Fruit fly (Drosophila melanogaster) whole organism, embryonic: ENCODE data around the gene Pde6.
A peak's percentile ranks its signal among the peaks of the same experiment; 100 is the strongest.

ENCODE experiments used
- Adf1 ChIP-seq: fragments of 200-800 bp; sonication (Bioruptor generic); IDR thresholded peaks from 2 replicates; pipeline ENCODE4 v1.3.6; 2022; ENCODE audit warnings: missing biosample characterization, missing genetic modification characterization
- CG10147 ChIP-seq: fragments of 200-800 bp; sonication (Bioruptor generic); optimal IDR thresholded peaks from 2 replicates; lab custom pipeline; 2019; ENCODE audit warnings: missing biosample characterization, mild to moderate bottlenecking, missing genetic modification characterization, moderate library complexity
- CG10209 ChIP-seq: fragments of 200-800 bp; sonication (Bioruptor generic); optimal IDR thresholded peaks from 3 replicates; lab custom pipeline; 2017; ENCODE audit warnings: missing biosample characterization, mild to moderate bottlenecking, missing genetic modification characterization, missing genetic modification reagents
- CG10321 ChIP-seq: fragments of 200-800 bp; sonication (Bioruptor generic); IDR thresholded peaks from 2 replicates; pipeline ENCODE4 v1.3.6; 2022; ENCODE audit warnings: missing biosample characterization, missing genetic modification characterization
- CG1603 ChIP-seq: fragments of 200-800 bp; sonication (Bioruptor generic); optimal IDR thresholded peaks from 2 replicates; lab custom pipeline; 2019; ENCODE audit warnings: missing biosample characterization, mild to moderate bottlenecking, missing genetic modification characterization, moderate library complexity
- CG16813 ChIP-seq: fragments of 200-800 bp; sonication (Bioruptor generic); IDR thresholded peaks from 3 replicates; pipeline ENCODE4 v1.3.6; 2022; ENCODE audit warnings: missing biosample characterization, missing genetic modification characterization; ENCODE audit not compliant: partially characterized antibody
- CG18476 ChIP-seq: fragments of 200-800 bp; sonication (Bioruptor generic); optimal IDR thresholded peaks from 2 replicates; lab custom pipeline; 2016; ENCODE audit warnings: missing biosample characterization, mild to moderate bottlenecking, missing genetic modification characterization
- CG2116 ChIP-seq: fragments of 200-800 bp; sonication (Bioruptor generic); optimal IDR thresholded peaks from 3 replicates; lab custom pipeline; 2018; ENCODE audit warnings: missing biosample characterization, mild to moderate bottlenecking, missing genetic modification characterization
- CG33557 ChIP-seq: fragments of 200-800 bp; sonication (Bioruptor generic); optimal IDR thresholded peaks from 2 replicates; lab custom pipeline; 2019; ENCODE audit warnings: missing biosample characterization, mild to moderate bottlenecking, missing genetic modification characterization, moderate library complexity
- CG6765 ChIP-seq: fragments of 200-800 bp; sonication (Bioruptor generic); optimal IDR thresholded peaks from 3 replicates; lab custom pipeline; 2017; ENCODE audit warnings: missing biosample characterization, mild to moderate bottlenecking, missing genetic modification characterization
- CG6854 ChIP-seq: fragments of 200-800 bp; sonication (Bioruptor generic); optimal IDR thresholded peaks from 3 replicates; lab custom pipeline; 2017; ENCODE audit warnings: missing biosample characterization, mild to moderate bottlenecking, missing genetic modification characterization
- CG7357 ChIP-seq: fragments of 200-800 bp; sonication (Bioruptor generic); IDR thresholded peaks from 3 replicates; pipeline ENCODE4 v1.3.6; 2022; ENCODE audit warnings: missing biosample characterization, missing genetic modification characterization
- CG7745 ChIP-seq: fragments of 200-800 bp; sonication (Bioruptor generic); optimal IDR thresholded peaks from 2 replicates; lab custom pipeline; 2018; ENCODE audit warnings: missing biosample characterization, mild to moderate bottlenecking, missing genetic modification characterization, moderate library complexity
- CG7928 ChIP-seq: fragments of 200-800 bp; sonication (Bioruptor generic); optimal IDR thresholded peaks from 2 replicates; lab custom pipeline; 2017; ENCODE audit warnings: missing biosample characterization, mild to moderate bottlenecking, missing genetic modification characterization
- CG8924 ChIP-seq: fragments of 200-800 bp; optimal IDR thresholded peaks from 3 replicates; lab custom pipeline; 2019; ENCODE audit warnings: missing biosample characterization, mild to moderate bottlenecking, missing genetic modification characterization, moderate library complexity
- CG9609 ChIP-seq: fragments of 200-800 bp; sonication (Bioruptor generic); optimal IDR thresholded peaks from 3 replicates; lab custom pipeline; 2016; ENCODE audit warnings: missing biosample characterization, missing genetic modification characterization
- CrebB ChIP-seq: fragments of 200-800 bp; sonication (Bioruptor generic); optimal IDR thresholded peaks from 3 replicates; lab custom pipeline; 2018; ENCODE audit warnings: missing biosample characterization, mild to moderate bottlenecking, missing genetic modification characterization
- Doc2 ChIP-seq: fragments of 200-800 bp; sonication (Bioruptor generic); IDR thresholded peaks from 2 replicates; pipeline ENCODE4 v1.3.6; 2022; ENCODE audit warnings: missing biosample characterization, missing genetic modification characterization
- Doc3 ChIP-seq: fragments of 200-800 bp; sonication (Bioruptor generic); IDR thresholded peaks from 3 replicates; pipeline ENCODE4 v1.3.6; 2022; ENCODE audit warnings: missing biosample characterization, missing genetic modification characterization; ENCODE audit not compliant: partially characterized antibody
- Dp ChIP-seq: fragments of 200-800 bp; sonication (Bioruptor generic); optimal IDR thresholded peaks from 2 replicates; lab custom pipeline; 2018; ENCODE audit warnings: missing biosample characterization, mild to moderate bottlenecking, missing genetic modification characterization, moderate library complexity
- Gug ChIP-seq: fragments of 200-800 bp; sonication (Bioruptor generic); IDR thresholded peaks from 4 replicates; pipeline ENCODE4 v1.3.6; 2022; ENCODE audit warnings: missing biosample characterization, missing genetic modification characterization
- HLHmδ ChIP-seq: fragments of 200-800 bp; sonication (Bioruptor generic); optimal IDR thresholded peaks from 2 replicates; lab custom pipeline; 2018; ENCODE audit warnings: missing biosample characterization, mild to moderate bottlenecking, missing genetic modification characterization, moderate library complexity
- Hand ChIP-seq: fragments of 200-800 bp; sonication (Bioruptor generic); optimal IDR thresholded peaks from 2 replicates; lab custom pipeline; 2017; ENCODE audit warnings: mild to moderate bottlenecking, missing biosample characterization, missing genetic modification reagents, missing genetic modification characterization
- Hmx ChIP-seq: fragments of 200-800 bp; sonication (Bioruptor generic); optimal IDR thresholded peaks from 2 replicates; lab custom pipeline; 2016; ENCODE audit warnings: missing biosample characterization, missing genetic modification characterization
- Hr78 ChIP-seq, 2 experiments: fragments of 200-800 bp in 1 of 2; fragments of >200 bp in 1 of 2; sonication (Bioruptor generic) in 1 of 2; optimal IDR thresholded peaks; 2 replicates each; lab custom pipeline; 2017 to 2019; ENCODE audit warnings: missing biosample characterization in 2 of 2, missing genetic modification characterization in 2 of 2, mild to moderate bottlenecking in 1 of 2, moderate library complexity in 1 of 2
- Max ChIP-seq: fragments of 200-800 bp; sonication (Bioruptor generic); optimal IDR thresholded peaks from 2 replicates; lab custom pipeline; 2016; ENCODE audit warnings: missing biosample characterization, mild to moderate bottlenecking, missing genetic modification characterization
- NC2β ChIP-seq: fragments of 200-800 bp; sonication (Bioruptor generic); optimal IDR thresholded peaks from 2 replicates; lab custom pipeline; 2016; ENCODE audit warnings: missing biosample characterization, missing genetic modification characterization
- NfI ChIP-seq: fragments of 200-800 bp; sonication (Bioruptor generic); optimal IDR thresholded peaks from 3 replicates; lab custom pipeline; 2018; ENCODE audit warnings: missing biosample characterization, mild to moderate bottlenecking, missing genetic modification characterization, moderate library complexity
- Sox100B ChIP-seq: fragments of 200-800 bp; sonication (Bioruptor generic); optimal IDR thresholded peaks from 3 replicates; lab custom pipeline; 2018; ENCODE audit warnings: missing biosample characterization, mild to moderate bottlenecking, missing genetic modification characterization
- Sox102F ChIP-seq: fragments of 200-800 bp; sonication (Bioruptor generic); optimal IDR thresholded peaks from 2 replicates; lab custom pipeline; 2018; ENCODE audit warnings: missing biosample characterization, mild to moderate bottlenecking, missing genetic modification characterization, moderate library complexity
- ab ChIP-seq: fragments of 200-800 bp; sonication (Bioruptor generic); optimal IDR thresholded peaks from 2 replicates; lab custom pipeline; 2016; ENCODE audit warnings: missing biosample characterization, missing genetic modification characterization
- ase ChIP-seq: fragments of 200-800 bp; sonication (Bioruptor generic); IDR thresholded peaks from 3 replicates; pipeline ENCODE4 v1.3.6; 2022; ENCODE audit warnings: missing biosample characterization, missing genetic modification characterization
- cg ChIP-seq: fragments of 200-800 bp; sonication (Bioruptor generic); optimal IDR thresholded peaks from 3 replicates; lab custom pipeline; 2019; ENCODE audit warnings: missing biosample characterization, mild to moderate bottlenecking, missing genetic modification characterization, moderate library complexity
- chinmo ChIP-seq: fragments of 200-800 bp; sonication (Bioruptor generic); IDR thresholded peaks from 4 replicates; pipeline ENCODE4 v1.3.6; 2022; ENCODE audit warnings: missing biosample characterization, missing genetic modification characterization; ENCODE audit not compliant: partially characterized antibody
- corto ChIP-seq: fragments of 200-800 bp; sonication (Bioruptor generic); optimal IDR thresholded peaks from 2 replicates; lab custom pipeline; 2016; ENCODE audit warnings: missing biosample characterization, mild to moderate bottlenecking, missing genetic modification characterization, moderate library complexity
- dmrt11E ChIP-seq: fragments of 200-800 bp; sonication (Bioruptor generic); optimal IDR thresholded peaks from 3 replicates; lab custom pipeline; 2018; ENCODE audit warnings: missing biosample characterization, mild to moderate bottlenecking, missing genetic modification characterization, moderate library complexity
- en ChIP-seq: fragments of 200-800 bp; sonication (Bioruptor generic); optimal IDR thresholded peaks from 2 replicates; lab custom pipeline; 2016; ENCODE audit warnings: missing biosample characterization, missing genetic modification characterization
- fu2 ChIP-seq: fragments of 200-800 bp; sonication (Bioruptor generic); optimal IDR thresholded peaks from 2 replicates; lab custom pipeline; 2016; ENCODE audit warnings: missing biosample characterization, missing genetic modification characterization
- hbn ChIP-seq: fragments of 200-800 bp; sonication (Bioruptor generic); IDR thresholded peaks from 2 replicates; pipeline ENCODE4 v1.3.6; 2022; ENCODE audit warnings: missing biosample characterization, missing genetic modification characterization; ENCODE audit not compliant: partially characterized antibody
- insv ChIP-seq, 2 experiments: fragments of 200-800 bp; sonication (Bioruptor generic); optimal IDR thresholded peaks; 3 replicates each; lab custom pipeline; 2016 to 2018; ENCODE audit warnings: missing biosample characterization in 2 of 2, missing genetic modification characterization in 2 of 2
- mld ChIP-seq: fragments of 200-800 bp; sonication (Bioruptor generic); IDR thresholded peaks from 3 replicates; pipeline ENCODE4 v1.3.6; 2022; ENCODE audit warnings: missing biosample characterization, missing genetic modification characterization; ENCODE audit not compliant: partially characterized antibody
- oc ChIP-seq: fragments of 200-800 bp; sonication (Bioruptor generic); optimal IDR thresholded peaks from 2 replicates; lab custom pipeline; 2018; ENCODE audit warnings: missing biosample characterization, mild to moderate bottlenecking, missing genetic modification characterization, moderate library complexity
- sqz ChIP-seq: fragments of 200-800 bp; sonication (Bioruptor generic); optimal IDR thresholded peaks from 3 replicates; lab custom pipeline; 2018; ENCODE audit warnings: missing biosample characterization, mild to moderate bottlenecking, missing genetic modification characterization
- toy ChIP-seq: fragments of 200-800 bp; sonication (Bioruptor generic); IDR thresholded peaks from 2 replicates; pipeline ENCODE4 v1.3.6; 2022; ENCODE audit warnings: missing biosample characterization, missing genetic modification characterization
- vfl ChIP-seq: fragments of 200-800 bp; sonication (Bioruptor generic); optimal IDR thresholded peaks from 2 replicates; lab custom pipeline; 2016; ENCODE audit warnings: missing biosample characterization, missing genetic modification characterization
- vvl ChIP-seq: fragments of 200-800 bp; sonication (Bioruptor generic); IDR thresholded peaks from 2 replicates; pipeline ENCODE4 v1.3.6; 2022; ENCODE audit warnings: missing biosample characterization, missing genetic modification characterization
- zen2 ChIP-seq: fragments of 200-800 bp; sonication (Bioruptor generic); IDR thresholded peaks from 3 replicates; pipeline ENCODE4 v1.3.6; 2022; ENCODE audit warnings: missing biosample characterization, missing genetic modification characterization; ENCODE audit not compliant: partially characterized antibody

Gene Pde6

dm6 chr3R:14590753-14591535 is 32.8 kb upstream of the Pde6 start (continued):
- TF ChIP-seq Doc3 (GFP tag; lab: Robert Waterston, UW), result no peak
- TF ChIP-seq NC2β, result peak; percentile 1
- no peak for TF ChIP-seq ab (GFP tag; lab: Kevin White, UChicago)
- peak in 1 of 2 experiments; percentile 9 for TF ChIP-seq insv (GFP tag; optimal IDR thresholded peaks at IDR 0.05; lab: Kevin White, UChicago)
- peak; percentile 62 for TF ChIP-seq CG2116 (GFP tag; lab: Kevin White, UChicago)
- no peak for TF ChIP-seq toy (GFP tag; lab: Robert Waterston, UW)
- TF ChIP-seq HLHmδ (GFP tag; lab: Kevin White, UChicago), result peak; percentile 54
- TF ChIP-seq CG33557, result peak; percentile 98
- TF ChIP-seq Doc2 (GFP tag; lab: Robert Waterston, UW), result no peak
- TF ChIP-seq zen2 (GFP tag; lab: Robert Waterston, UW), result no peak
- no peak for TF ChIP-seq vfl (GFP tag; lab: Kevin White, UChicago)
- TF ChIP-seq cg, result peak; percentile 52
- no peak for TF ChIP-seq CG6854 (GFP tag; lab: Kevin White, UChicago)
- TF ChIP-seq Hmx (GFP tag; lab: Kevin White, UChicago), result no peak
- TF ChIP-seq sqz (GFP tag; lab: Kevin White, UChicago), result peak; percentile 79
- peak; percentile 75 for TF ChIP-seq CG7745 (tag; lab: Kevin White, UChicago)
- no peak for TF ChIP-seq Adf1 (GFP tag; lab: Robert Waterston, UW)
- TF ChIP-seq CG10209 (GFP tag; lab: Kevin White, UChicago), result peak; percentile 88
- peak; percentile 73 for TF ChIP-seq vvl
- TF ChIP-seq CG9609 (GFP tag; lab: Kevin White, UChicago), result no peak
- peak; percentile 54 for TF ChIP-seq CG1603 (tag; lab: Kevin White, UChicago)
- TF ChIP-seq CG10321, result no peak
- no peak for TF ChIP-seq hbn (GFP tag; lab: Robert Waterston, UW)
- no peak for TF ChIP-seq mld
- peak; percentile 88 for TF ChIP-seq Sox102F (GFP tag; lab: Kevin White, UChicago)
- peak; percentile 73 for TF ChIP-seq CG10147 (GFP tag; lab: Kevin White, UChicago)
- peak; percentile 94 for TF ChIP-seq Sox100B (GFP tag; lab: Kevin White, UChicago)
- peak; percentile 53 for TF ChIP-seq NfI (GFP tag; lab: Kevin White, UChicago)
- peak; percentile 99 for TF ChIP-seq dmrt11E (tag; lab: Kevin White, UChicago)
- peak; percentile 12 for TF ChIP-seq Hand (GFP tag; lab: Kevin White, UChicago)
- TF ChIP-seq CG7357 (GFP tag; lab: Robert Waterston, UW), result peak; percentile 67; the same call in 1 of the 3 replicates
- TF ChIP-seq ase (GFP tag; lab: Robert Waterston, UW), result peak; percentile 68; the same call in 1 of the 3 replicates
- TF ChIP-seq Gug (GFP tag; lab: Robert Waterston, UW), result peak; percentile 44; the same call in 1 of the 4 replicates
- TF ChIP-seq en, result no peak
- no peak for TF ChIP-seq chinmo
- TF ChIP-seq oc (tag; lab: Kevin White, UChicago), result peak; percentile 74
- no peak for TF ChIP-seq CG7928 (GFP tag; lab: Kevin White, UChicago)
- TF ChIP-seq Max (GFP tag; lab: Kevin White, UChicago), result peak; percentile 73
- no peak for TF ChIP-seq corto (GFP tag; lab: Kevin White, UChicago)
- no peak for TF ChIP-seq CG6765
- TF ChIP-seq fu2, result no peak
- peak in 1 of 2 experiments; percentile 85 for TF ChIP-seq Hr78 (GFP tag; optimal IDR thresholded peaks at IDR 0.05; lab: Kevin White, UChicago)
- TF ChIP-seq CG18476 (GFP tag; lab: Kevin White, UChicago), result peak; percentile 61
- no peak for TF ChIP-seq CG16813 (GFP tag; lab: Robert Waterston, UW)
- peak; percentile 95 for TF ChIP-seq CG8924 (tag; lab: Kevin White, UChicago)
- TF ChIP-seq Dp (GFP tag; lab: Kevin White, UChicago), result no peak
- peak; percentile 39 for TF ChIP-seq CrebB (tag; lab: Kevin White, UChicago)
